Worm (Caenorhabditis elegans) whole organism, L3 larva: ENCODE measurements around the gene Y43F8B.7.

Experiments used
- jun-1 ChIP-seq: fragments of 150-350 bp; optimal IDR thresholded peaks from 2 replicates; lab custom pipeline; 2014; ENCODE audit warnings: missing biosample characterization, missing genetic modification reagents, missing genetic modification characterization
- nhr-12 ChIP-seq: fragments of 150-350 bp; optimal IDR thresholded peaks from 2 replicates; lab custom pipeline; 2014; ENCODE audit warnings: missing biosample characterization, missing genetic modification characterization
- skn-1 ChIP-seq: fragments of 150-350 bp; optimal IDR thresholded peaks from 2 replicates; lab custom pipeline; 2014; ENCODE audit warnings: missing biosample characterization, missing genetic modification characterization
- tbx-2 ChIP-seq: sonication (generic microtip); optimal IDR thresholded peaks from 2 replicates; lab custom pipeline; 2016; ENCODE audit warnings: mild to moderate bottlenecking, missing genetic modification characterization, missing compliant biosample characterization

- TF ChIP-seq skn-1 = no peak
- TF ChIP-seq tbx-2 (tag; lab: Kevin White, UChicago) = no peak
- no peak for TF ChIP-seq jun-1 (tag; lab: Kevin White, UChicago)
- no peak for TF ChIP-seq nhr-12 (tag; lab: Kevin White, UChicago)
These were observed 8.0 kb upstream of the Y43F8B.7 start, which contains the start of gene Y43F8B.22 for ce11 chrV:19482535-19482934.
